Fruit fly (Drosophila melanogaster) whole organism, wandering third instar larva: ENCODE data around the gene CG3097.

Source experiments
- Jra ChIP-seq: sonication (Bioruptor generic); optimal IDR thresholded peaks from 2 replicates; lab custom pipeline; 2016; ENCODE audit warnings: missing biosample characterization, missing genetic modification characterization
- fru ChIP-seq: fragments of 200-800 bp; sonication (Bioruptor generic); optimal IDR thresholded peaks from 3 replicates; lab custom pipeline; 2016; ENCODE audit warnings: missing biosample characterization, mild to moderate bottlenecking, missing genetic modification characterization

dm6 chrX:5724744-5725185 lies 45.8 kb downstream of the CG3097 start:
- TF ChIP-seq Jra (GFP tag; lab: Kevin White, UChicago) (no peak), fru (GFP tag; lab: Kevin White, UChicago) (peak; percentile 70)
